Worm (Caenorhabditis elegans) whole organism, L1 larva: ENCODE measurements around the gene ttbk-7.

Experiments
- C16A3.4 ChIP-seq: fragments of 150-350 bp; optimal IDR thresholded peaks from 2 replicates; lab custom pipeline; 2014; ENCODE audit warnings: missing biosample characterization, missing genetic modification characterization
- aha-1 ChIP-seq: fragments of 150-350 bp; optimal IDR thresholded peaks from 2 replicates; lab custom pipeline; 2014; ENCODE audit warnings: missing biosample characterization, missing genetic modification characterization
- alr-1 ChIP-seq: fragments of 200-800 bp; sonication (Bioruptor generic); optimal IDR thresholded peaks from 2 replicates; lab custom pipeline; 2018; ENCODE audit warnings: borderline replicate concordance, mild to moderate bottlenecking, missing genetic modification characterization, missing compliant biosample characterization
- aly-2 ChIP-seq: fragments of 150-350 bp; optimal IDR thresholded peaks from 2 replicates; lab custom pipeline; 2014; ENCODE audit warnings: missing biosample characterization, missing genetic modification characterization
- blmp-1 ChIP-seq: fragments of 150-350 bp; optimal IDR thresholded peaks from 2 replicates; lab custom pipeline; 2014; ENCODE audit warnings: missing biosample characterization, missing genetic modification characterization
- ceh-63 ChIP-seq: fragments of 200-800 bp; sonication (Bioruptor generic); optimal IDR thresholded peaks from 2 replicates; lab custom pipeline; 2018; ENCODE audit warnings: mild to moderate bottlenecking, missing genetic modification characterization, missing compliant biosample characterization
- ceh-90 ChIP-seq: sonication (generic microtip); optimal IDR thresholded peaks from 2 replicates; lab custom pipeline; 2016; ENCODE audit warnings: missing genetic modification characterization, missing compliant biosample characterization
- ces-1 ChIP-seq: fragments of 150-350 bp; optimal IDR thresholded peaks from 2 replicates; lab custom pipeline; 2014; ENCODE audit warnings: missing biosample characterization, missing genetic modification reagents, missing genetic modification characterization
- dpl-1 ChIP-seq, 3 experiments: fragments of 150-350 bp in 2 of 3; sonication (generic microtip) in 1 of 3; optimal IDR thresholded peaks; 2 replicates each; lab custom pipeline; 2014 to 2017; ENCODE audit warnings: missing biosample characterization in 3 of 3, missing genetic modification characterization in 3 of 3, missing genetic modification reagents in 3 of 3
- efl-1 ChIP-seq, 4 experiments: fragments of 150-350 bp; optimal IDR thresholded peaks in 3 of 4; peaks in 1 of 4; 1 replicate in 1 of 4; 2 replicates in 3 of 4; lab custom pipeline; 2014; ENCODE audit warnings: missing biosample characterization in 2 of 4, missing genetic modification characterization in 2 of 4, missing genetic modification reagents in 2 of 4
- egl-27 ChIP-seq, 2 experiments: fragments of 150-350 bp in 1 of 2; sonication (generic microtip); optimal IDR thresholded peaks; 3 replicates each; lab custom pipeline; 2017 to 2018; ENCODE audit warnings: missing biosample characterization in 2 of 2, missing genetic modification characterization in 2 of 2, missing genetic modification reagents in 2 of 2
- elt-2 ChIP-seq: sonication (generic microtip); optimal IDR thresholded peaks from 2 replicates; lab custom pipeline; 2016; ENCODE audit warnings: missing genetic modification characterization, mild to moderate bottlenecking, inconsistent platforms, missing compliant biosample characterization, missing genetic modification reagents
- elt-3 ChIP-seq, 6 experiments: fragments of 150-350 bp in 1 of 6; sonication (generic microtip); optimal IDR thresholded peaks; 2 replicates each; lab custom pipeline; 2017 to 2018; ENCODE audit warnings: missing biosample characterization in 6 of 6, missing genetic modification characterization in 6 of 6, inconsistent platforms in 1 of 6
- fkh-10 ChIP-seq: sonication (generic microtip); optimal IDR thresholded peaks from 2 replicates; lab custom pipeline; 2017; ENCODE audit warnings: missing biosample characterization, missing genetic modification reagents, missing genetic modification characterization
- fkh-4 ChIP-seq: sonication (generic microtip); optimal IDR thresholded peaks from 2 replicates; lab custom pipeline; 2016; ENCODE audit warnings: missing compliant biosample characterization, missing genetic modification characterization, borderline replicate concordance
- fkh-8 ChIP-seq: sonication (generic microtip); optimal IDR thresholded peaks from 2 replicates; lab custom pipeline; 2016; ENCODE audit warnings: mild to moderate bottlenecking, missing genetic modification characterization, missing compliant biosample characterization
- hlh-17 ChIP-seq: fragments of 200-800 bp; sonication (Bioruptor generic); optimal IDR thresholded peaks from 2 replicates; lab custom pipeline; 2018; ENCODE audit warnings: missing genetic modification characterization, mild to moderate bottlenecking, missing compliant biosample characterization, moderate library complexity, borderline replicate concordance
- lin-35 ChIP-seq, 2 experiments: fragments of 150-350 bp; optimal IDR thresholded peaks; 2 replicates each; lab custom pipeline; 2014; ENCODE audit warnings: missing biosample characterization in 2 of 2, missing genetic modification characterization in 2 of 2, missing genetic modification reagents in 2 of 2
- lir-3 ChIP-seq: sonication (generic microtip); optimal IDR thresholded peaks from 2 replicates; lab custom pipeline; 2016; ENCODE audit warnings: mild to moderate bottlenecking, missing genetic modification characterization, moderate library complexity, missing compliant biosample characterization; ENCODE audit not compliant: poor library complexity
- mab-9 ChIP-seq: fragments of 200-800 bp; sonication (Bioruptor generic); IDR thresholded peaks from 2 replicates; pipeline ENCODE4 v1.3.6; 2022; ENCODE audit warnings: missing genetic modification reagents, missing genetic modification characterization, missing compliant biosample characterization
- mdl-1 ChIP-seq, 2 experiments: fragments of 150-350 bp; optimal IDR thresholded peaks; 2 replicates each; lab custom pipeline; 2014 to 2017; ENCODE audit warnings: missing biosample characterization in 2 of 2, missing genetic modification characterization in 2 of 2, inconsistent platforms in 1 of 2
- nhr-19 ChIP-seq: fragments of 200-800 bp; sonication (Bioruptor generic); conservative IDR thresholded peaks from 2 replicates; pipeline ENCODE4 v1.3.6; 2022; ENCODE audit warnings: missing genetic modification characterization, missing compliant biosample characterization
- nhr-20 ChIP-seq: sonication (generic microtip); optimal IDR thresholded peaks from 2 replicates; lab custom pipeline; 2016; ENCODE audit warnings: mild to moderate bottlenecking, missing genetic modification characterization, missing compliant biosample characterization
- nhr-237 ChIP-seq: fragments of 150-350 bp; optimal IDR thresholded peaks from 2 replicates; lab custom pipeline; 2014; ENCODE audit warnings: missing biosample characterization, missing genetic modification characterization
- nhr-28 ChIP-seq: fragments of 150-350 bp; optimal IDR thresholded peaks from 2 replicates; lab custom pipeline; 2014; ENCODE audit warnings: missing biosample characterization, missing genetic modification characterization
- nhr-76 ChIP-seq: sonication (generic microtip); optimal IDR thresholded peaks from 2 replicates; lab custom pipeline; 2017; ENCODE audit warnings: missing biosample characterization, missing genetic modification characterization
- nhr-85 ChIP-seq: sonication (generic microtip); peaks from one replicate; lab custom pipeline; 2016; ENCODE audit warnings: missing genetic modification characterization, inconsistent platforms, missing compliant biosample characterization
- pag-3 ChIP-seq: sonication (generic microtip); optimal IDR thresholded peaks from 2 replicates; lab custom pipeline; 2017; ENCODE audit warnings: missing genetic modification characterization, mild to moderate bottlenecking, missing compliant biosample characterization, antibody characterized with exemption, borderline replicate concordance; ENCODE audit not compliant: insufficient read depth
- skn-1 ChIP-seq: fragments of 150-350 bp; optimal IDR thresholded peaks from 2 replicates; lab custom pipeline; 2014; ENCODE audit warnings: missing biosample characterization, missing genetic modification characterization
- snpc-4 ChIP-seq: fragments of 150-350 bp; optimal IDR thresholded peaks from 2 replicates; lab custom pipeline; 2014; ENCODE audit warnings: missing biosample characterization, missing genetic modification characterization
- tbx-2 ChIP-seq: sonication (generic microtip); optimal IDR thresholded peaks from 2 replicates; lab custom pipeline; 2016; ENCODE audit warnings: missing genetic modification characterization, missing compliant biosample characterization
- unc-30 ChIP-seq: sonication (generic microtip); optimal IDR thresholded peaks from 2 replicates; lab custom pipeline; 2017; ENCODE audit warnings: missing biosample characterization, missing genetic modification characterization
- unc-86 ChIP-seq: sonication (generic microtip); optimal IDR thresholded peaks from 2 replicates; lab custom pipeline; 2016; ENCODE audit warnings: missing genetic modification characterization, missing compliant biosample characterization
- xbp-1 ChIP-seq: sonication (generic microtip); optimal IDR thresholded peaks from 2 replicates; lab custom pipeline; 2016; ENCODE audit warnings: missing genetic modification characterization, missing compliant biosample characterization
- ztf-11 ChIP-seq, 2 experiments: sonication (generic microtip); optimal IDR thresholded peaks; 2 replicates each; lab custom pipeline; 2016 to 2017; ENCODE audit warnings: missing genetic modification characterization in 2 of 2, missing biosample characterization in 1 of 2, missing compliant biosample characterization in 1 of 2

ttbk-7 gene

ce11 chrV:12882370-12882769, 13.3 kb downstream of the ttbk-7 start:
- TF ChIP-seq lin-35 (GFP tag; optimal IDR thresholded peaks at IDR 0.05; lab: Kevin White, UChicago) (no peak), snpc-4 (tag; lab: Kevin White, UChicago) (no peak), xbp-1 (tag; lab: Kevin White, UChicago) (no peak), fkh-8 (no peak), efl-1 (optimal IDR thresholded peaks at IDR 0.05; lab: Kevin White, UChicago) (no peak), efl-1 (GFP tag; optimal IDR thresholded peaks at IDR 0.05 in 1 of 2; lab: Kevin White, UChicago) (peak in 1 of 2 experiments; percentile 63), mdl-1 (tag; optimal IDR thresholded peaks at IDR 0.05; lab: Kevin White, UChicago) (no peak)

DNA sequence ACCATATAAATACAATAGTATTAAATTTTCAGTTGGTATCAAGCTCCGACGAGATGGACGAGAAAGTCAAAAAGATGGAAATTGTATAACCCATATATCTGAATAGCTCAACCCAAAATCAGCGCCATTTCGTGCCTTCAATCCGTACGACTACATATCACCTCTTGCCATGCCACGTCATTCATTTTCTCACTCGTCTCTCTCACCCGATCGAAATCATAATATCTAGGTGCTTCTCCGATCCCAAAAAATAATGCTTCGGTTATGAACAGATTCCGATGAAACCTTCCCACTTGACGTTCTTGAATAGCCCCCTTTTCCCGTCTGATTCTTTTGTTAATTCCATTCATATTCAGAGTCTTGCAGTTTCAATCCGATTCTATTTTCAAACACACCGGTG, 14.3 kb downstream of the ttbk-7 start:
- TF ChIP-seq efl-1 (optimal IDR thresholded peaks at IDR 0.05; lab: Kevin White, UChicago) (no peak), efl-1 (GFP tag; optimal IDR thresholded peaks at IDR 0.05 in 1 of 2; lab: Kevin White, UChicago) (peak in 1 of 2 experiments; percentile 85), nhr-76 (no peak), fkh-4 (tag; lab: Kevin White, UChicago) (no peak), blmp-1 (tag; lab: Kevin White, UChicago) (no peak)

DNA sequence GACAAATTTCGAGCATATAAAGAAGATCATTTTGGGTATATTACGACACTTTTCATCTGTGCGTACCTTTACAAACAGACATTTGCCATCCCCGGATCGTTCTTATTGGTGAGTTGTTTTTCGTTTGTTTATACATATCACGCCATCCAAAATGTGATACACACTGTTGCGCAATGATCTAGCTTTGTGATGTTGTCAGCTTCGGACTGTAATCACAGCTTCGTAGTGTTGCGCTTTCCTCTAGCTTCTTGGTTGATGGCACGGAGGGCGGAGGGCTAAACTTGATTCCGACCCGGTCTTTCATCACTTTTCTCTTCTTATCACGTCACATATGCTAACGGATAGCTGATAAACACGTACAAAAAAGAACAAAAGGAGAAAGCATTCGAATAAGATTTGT, 16.3 kb downstream of the ttbk-7 start:
- TF ChIP-seq nhr-28 (tag; lab: Kevin White, UChicago) = no peak
- TF ChIP-seq blmp-1 (tag; lab: Kevin White, UChicago) = peak; percentile 51
- TF ChIP-seq ces-1 (GFP tag; lab: Kevin White, UChicago) = no peak
- TF ChIP-seq nhr-237 = no peak

- TF ChIP-seq egl-27 (tag; optimal IDR thresholded peaks at IDR 0.05; lab: Kevin White, UChicago) = no peak
Observed at ce11 chrV:12877579-12877978, 18.1 kb downstream of the ttbk-7 start.

DNA sequence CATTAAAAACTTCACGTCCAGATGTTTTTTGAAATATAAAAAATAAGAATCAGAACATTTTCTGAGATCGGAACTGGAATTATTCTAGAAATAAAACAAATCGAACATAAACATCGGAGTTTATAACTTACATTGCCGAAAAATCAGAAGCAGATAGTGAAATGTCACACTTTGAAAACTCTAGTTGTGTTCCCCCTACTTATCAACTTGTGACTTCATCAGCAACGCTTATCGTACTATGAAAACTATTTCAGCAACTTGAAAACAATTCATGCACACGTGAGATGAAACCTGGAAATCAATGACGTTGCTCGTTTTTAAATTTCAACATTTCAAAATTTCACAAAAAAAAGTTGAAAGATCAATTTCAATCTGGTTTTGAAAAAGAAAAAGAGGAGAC, 19.0 kb downstream of the ttbk-7 start:
- TF ChIP-seq lin-35 (GFP tag; optimal IDR thresholded peaks at IDR 0.05; lab: Kevin White, UChicago) = peak in 1 of 2 experiments; percentile 40
- TF ChIP-seq elt-2 (tag; lab: Kevin White, UChicago) = peak; percentile 71
- no peak for TF ChIP-seq aly-2 (tag; lab: Kevin White, UChicago)
- TF ChIP-seq nhr-20 (tag; lab: Kevin White, UChicago) = peak; percentile 2

DNA sequence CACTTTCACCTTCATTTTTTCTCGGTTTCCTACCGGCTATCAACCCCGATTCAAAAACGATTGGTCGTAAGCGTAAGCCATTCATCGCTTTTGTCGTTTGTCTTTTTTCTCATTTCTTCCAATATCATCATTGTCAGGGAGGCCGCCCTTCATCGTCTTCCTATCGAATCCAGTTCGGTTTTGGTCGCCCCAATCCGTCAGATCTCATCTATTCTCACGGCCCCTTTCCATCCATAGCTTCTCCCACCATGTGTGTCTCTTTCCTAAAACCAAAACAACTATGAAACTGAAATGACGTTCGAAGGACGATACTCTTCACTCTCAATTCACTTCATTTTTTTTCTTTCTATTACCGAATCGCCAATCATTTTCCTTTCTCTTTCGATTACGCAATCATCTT, 19.8 kb downstream of the ttbk-7 start:
- TF ChIP-seq nhr-85 (tag; lab: Kevin White, UChicago) (peak; percentile 52), alr-1 (no peak), blmp-1 (tag; lab: Kevin White, UChicago) (peak; percentile 89)

DNA sequence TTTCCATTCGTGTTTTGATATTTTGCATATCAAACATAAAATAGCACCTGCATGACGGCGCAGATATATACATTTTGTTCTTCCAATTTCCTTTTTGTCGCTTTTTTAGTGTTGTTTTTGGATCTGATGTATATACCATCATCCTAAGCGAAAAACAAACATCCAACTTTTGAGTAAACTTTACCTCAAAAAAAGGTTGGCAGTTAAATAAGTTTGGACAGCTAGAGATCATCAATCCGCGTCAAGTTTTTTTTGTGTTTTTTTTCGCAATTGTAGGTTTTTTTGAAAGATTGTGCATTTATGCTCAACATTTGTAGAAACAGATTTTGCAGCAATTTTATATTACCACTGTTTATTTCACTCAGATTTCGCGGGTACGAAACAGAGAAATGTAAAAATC, 23.9 kb downstream of the ttbk-7 start, which contains the start of gene bus-19:
Gene bus-19 (plus strand): TSS at position 301 of the 400 bp plus-strand sequence.
- TF ChIP-seq lir-3 (tag; lab: Kevin White, UChicago) = no peak
- TF ChIP-seq pag-3 (tag; lab: Kevin White, UChicago) = no peak
- TF ChIP-seq hlh-17 = no peak
- no peak for TF ChIP-seq ztf-11 (tag; optimal IDR thresholded peaks at IDR 0.05; lab: Kevin White, UChicago)
- no peak for TF ChIP-seq skn-1 (tag; lab: Kevin White, UChicago)
- TF ChIP-seq dpl-1 (GFP tag; optimal IDR thresholded peaks at IDR 0.05; lab: Kevin White, UChicago) = no peak
- no peak for TF ChIP-seq nhr-19 (GFP tag; lab: Robert Waterston, UW)
- TF ChIP-seq ceh-63 = no peak
- TF ChIP-seq unc-86 (tag; lab: Kevin White, UChicago) = no peak
- no peak for TF ChIP-seq aly-2 (tag; lab: Kevin White, UChicago)
- no peak for TF ChIP-seq C16A3.4 (tag; lab: Kevin White, UChicago)
- TF ChIP-seq tbx-2 (tag; lab: Kevin White, UChicago) = no peak
- no peak for TF ChIP-seq ceh-90 (tag; lab: Kevin White, UChicago)
- no peak for TF ChIP-seq aha-1 (tag; lab: Kevin White, UChicago)
- no peak for TF ChIP-seq fkh-10 (GFP tag; lab: Kevin White, UChicago)
- TF ChIP-seq snpc-4 (tag; lab: Kevin White, UChicago) = no peak
- TF ChIP-seq mab-9 = no peak
- TF ChIP-seq elt-3 (tag; optimal IDR thresholded peaks at IDR 0.05; lab: Kevin White, UChicago) = no peak
- no peak for TF ChIP-seq unc-30 (tag; lab: Kevin White, UChicago)
